Fruit fly (Drosophila melanogaster) S2 (cell line): ENCODE measurements around the gene CG8461.

Experiments
- CG8478 ChIP-seq: fragments of >200 bp; optimal IDR thresholded peaks from 2 replicates; lab custom pipeline; 2018
- CTCF ChIP-seq, 2 experiments: fragments of >200 bp; optimal IDR thresholded peaks; 2 replicates each; lab custom pipeline; 2018

DNA sequence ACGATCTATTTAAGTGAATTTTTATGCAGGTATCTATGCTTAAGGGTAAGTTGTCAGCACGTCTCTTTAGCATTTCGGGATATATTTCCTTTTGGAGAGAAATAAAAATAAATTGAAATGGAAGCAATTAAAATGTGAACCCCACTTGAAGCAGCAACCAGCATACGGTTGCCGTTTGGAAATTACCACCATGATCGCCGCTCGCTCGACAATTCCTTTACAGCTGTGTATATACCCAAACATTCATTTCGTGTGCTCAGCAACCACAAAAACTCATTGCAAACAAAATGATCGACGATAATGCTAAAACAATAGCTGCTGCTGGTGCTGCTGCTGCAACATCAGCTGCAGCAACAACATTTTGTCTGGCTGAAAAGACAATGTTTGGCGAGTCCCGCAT is 47.1 kb downstream of the CG8461 start:
- TF ChIP-seq CG8478 (lab: Kevin White, UChicago) (no peak), CTCF (optimal IDR thresholded peaks at IDR 0.05; lab: Kevin White, UChicago) (no peak)
